Worm (Caenorhabditis elegans) whole organism, mixed stage, embryonic: ENCODE measurements around the gene T19D2.3.

Experiments
- bed-3 ChIP-seq: fragments of 200-800 bp; sonication (Bioruptor generic); optimal IDR thresholded peaks from 3 replicates; lab custom pipeline; 2018; ENCODE audit warnings: mild to moderate bottlenecking, missing genetic modification characterization, moderate library complexity, missing compliant biosample characterization
- blmp-1 ChIP-seq: fragments of 150-350 bp; optimal IDR thresholded peaks from 2 replicates; lab custom pipeline; 2014; ENCODE audit warnings: missing biosample characterization, missing genetic modification characterization
- ces-1 ChIP-seq: fragments of 150-350 bp; optimal IDR thresholded peaks from 2 replicates; lab custom pipeline; 2014; ENCODE audit warnings: missing biosample characterization, missing genetic modification reagents, missing genetic modification characterization
- cnd-1 ChIP-seq: fragments of 200-800 bp; sonication (Bioruptor generic); optimal IDR thresholded peaks from 2 replicates; lab custom pipeline; 2018; ENCODE audit warnings: mild to moderate bottlenecking, missing genetic modification characterization, missing compliant biosample characterization
- elt-1 ChIP-seq: sonication (generic microtip); optimal IDR thresholded peaks from 2 replicates; lab custom pipeline; 2017; ENCODE audit warnings: missing genetic modification characterization, mild to moderate bottlenecking, missing compliant biosample characterization, antibody characterized with exemption, moderate library complexity, borderline replicate concordance; ENCODE audit not compliant: insufficient read depth
- elt-3 ChIP-seq: fragments of 150-350 bp; optimal IDR thresholded peaks from 2 replicates; lab custom pipeline; 2014; ENCODE audit warnings: missing biosample characterization, missing genetic modification characterization
- flh-1 ChIP-seq: fragments of 200-800 bp; sonication (Bioruptor generic); optimal IDR thresholded peaks from 2 replicates; lab custom pipeline; 2018; ENCODE audit warnings: mild to moderate bottlenecking, missing genetic modification characterization, moderate library complexity, missing compliant biosample characterization
- ham-2 ChIP-seq: fragments of 200-800 bp; sonication (Bioruptor generic); optimal IDR thresholded peaks from 2 replicates; lab custom pipeline; 2018; ENCODE audit warnings: mild to moderate bottlenecking, missing genetic modification characterization, missing compliant biosample characterization
- hlh-1 ChIP-seq: fragments of 150-350 bp; optimal IDR thresholded peaks from 2 replicates; lab custom pipeline; 2014; ENCODE audit warnings: missing biosample characterization, missing genetic modification reagents, missing genetic modification characterization
- lin-13 ChIP-seq: fragments of 150-350 bp; optimal IDR thresholded peaks from 2 replicates; lab custom pipeline; 2014; ENCODE audit warnings: missing biosample characterization, missing genetic modification characterization
- lin-32 ChIP-seq: fragments of 200-800 bp; sonication (Bioruptor generic); optimal IDR thresholded peaks from 2 replicates; lab custom pipeline; 2018; ENCODE audit warnings: mild to moderate bottlenecking, missing genetic modification characterization, missing compliant biosample characterization
- lsy-2 ChIP-seq: fragments of 150-350 bp; optimal IDR thresholded peaks from 2 replicates; lab custom pipeline; 2014; ENCODE audit warnings: missing biosample characterization, missing genetic modification characterization
- mep-1 ChIP-seq: fragments of 150-350 bp; optimal IDR thresholded peaks from 2 replicates; lab custom pipeline; 2017; ENCODE audit warnings: missing biosample characterization, missing genetic modification reagents, missing genetic modification characterization, inconsistent platforms
- mls-2 ChIP-seq: sonication (generic microtip); optimal IDR thresholded peaks from 2 replicates; lab custom pipeline; 2016; ENCODE audit warnings: mild to moderate bottlenecking, missing genetic modification characterization, moderate library complexity, missing compliant biosample characterization
- nhr-12 ChIP-seq: fragments of 150-350 bp; optimal IDR thresholded peaks from 2 replicates; lab custom pipeline; 2014; ENCODE audit warnings: missing biosample characterization, missing genetic modification characterization
- nhr-2 ChIP-seq: fragments of 150-350 bp; optimal IDR thresholded peaks from 2 replicates; lab custom pipeline; 2014; ENCODE audit warnings: missing biosample characterization, missing genetic modification characterization
- nhr-237 ChIP-seq: fragments of 150-350 bp; optimal IDR thresholded peaks from 2 replicates; lab custom pipeline; 2014; ENCODE audit warnings: missing biosample characterization, missing genetic modification characterization
- nhr-28 ChIP-seq: fragments of 150-350 bp; optimal IDR thresholded peaks from 2 replicates; lab custom pipeline; 2014; ENCODE audit warnings: missing biosample characterization, missing genetic modification characterization
- nhr-76 ChIP-seq: sonication (generic microtip); optimal IDR thresholded peaks from 2 replicates; lab custom pipeline; 2017; ENCODE audit warnings: missing biosample characterization, missing genetic modification characterization
- pha-4 ChIP-seq: fragments of 150-350 bp; optimal IDR thresholded peaks from 2 replicates; lab custom pipeline; 2018; ENCODE audit warnings: missing biosample characterization, missing genetic modification reagents, missing genetic modification characterization
- sem-2 ChIP-seq: fragments of 200-800 bp; sonication (Bioruptor generic); optimal IDR thresholded peaks from 2 replicates; lab custom pipeline; 2018; ENCODE audit warnings: mild to moderate bottlenecking, missing genetic modification characterization, missing compliant biosample characterization
- snpc-4 ChIP-seq: fragments of 150-350 bp; optimal IDR thresholded peaks from 2 replicates; lab custom pipeline; 2014; ENCODE audit warnings: missing biosample characterization, missing genetic modification characterization
- sptf-1 ChIP-seq: sonication (generic microtip); optimal IDR thresholded peaks from 2 replicates; lab custom pipeline; 2017; ENCODE audit warnings: mild to moderate bottlenecking, missing genetic modification characterization, moderate library complexity, missing compliant biosample characterization
- tbx-8 ChIP-seq: fragments of 200-800 bp; sonication (Bioruptor generic); optimal IDR thresholded peaks from 2 replicates; lab custom pipeline; 2018; ENCODE audit warnings: mild to moderate bottlenecking, missing genetic modification characterization, moderate library complexity, missing compliant biosample characterization
- unc-120 ChIP-seq: sonication (generic microtip); optimal IDR thresholded peaks from 2 replicates; lab custom pipeline; 2017; ENCODE audit warnings: missing genetic modification characterization, missing compliant biosample characterization; ENCODE audit not compliant: poor library complexity, severe bottlenecking
- unc-62 ChIP-seq: fragments of 150-350 bp; optimal IDR thresholded peaks from 2 replicates; lab custom pipeline; 2014; ENCODE audit warnings: missing biosample characterization, missing genetic modification reagents, missing genetic modification characterization
- zip-8 ChIP-seq: fragments of 150-350 bp; optimal IDR thresholded peaks from 2 replicates; lab custom pipeline; 2014; ENCODE audit warnings: missing biosample characterization, missing genetic modification characterization
- ztf-11 ChIP-seq: fragments of 150-350 bp; optimal IDR thresholded peaks from 2 replicates; lab custom pipeline; 2014; ENCODE audit warnings: missing biosample characterization, missing genetic modification characterization

T19D2.3 gene

DNA sequence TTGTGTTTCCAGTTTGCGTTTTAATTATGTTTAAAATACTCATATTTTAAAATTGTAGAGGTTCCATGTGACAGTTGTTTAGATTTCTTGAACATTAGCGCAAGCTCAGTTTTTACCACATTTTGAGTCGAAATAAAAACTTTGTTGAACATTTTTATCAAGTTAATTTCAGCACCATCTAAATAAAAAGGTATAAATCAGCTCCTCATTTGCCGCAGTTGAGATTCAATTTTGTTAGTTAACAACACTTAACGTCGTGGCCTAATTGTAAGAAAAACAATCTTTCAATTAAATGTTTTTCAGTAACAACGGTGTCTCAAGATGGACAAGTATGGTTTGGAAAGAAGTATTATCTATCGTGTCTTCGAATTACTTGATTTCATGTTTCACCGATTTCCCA, 18.3 kb upstream of the T19D2.3 start:
- TF ChIP-seq sptf-1: no peak
- TF ChIP-seq nhr-76 (tag; lab: Kevin White, UChicago): no peak
- no peak for TF ChIP-seq zip-8
- TF ChIP-seq unc-62 (GFP tag; lab: Kevin White, UChicago): no peak
- TF ChIP-seq lsy-2 (tag; lab: Kevin White, UChicago): no peak

DNA sequence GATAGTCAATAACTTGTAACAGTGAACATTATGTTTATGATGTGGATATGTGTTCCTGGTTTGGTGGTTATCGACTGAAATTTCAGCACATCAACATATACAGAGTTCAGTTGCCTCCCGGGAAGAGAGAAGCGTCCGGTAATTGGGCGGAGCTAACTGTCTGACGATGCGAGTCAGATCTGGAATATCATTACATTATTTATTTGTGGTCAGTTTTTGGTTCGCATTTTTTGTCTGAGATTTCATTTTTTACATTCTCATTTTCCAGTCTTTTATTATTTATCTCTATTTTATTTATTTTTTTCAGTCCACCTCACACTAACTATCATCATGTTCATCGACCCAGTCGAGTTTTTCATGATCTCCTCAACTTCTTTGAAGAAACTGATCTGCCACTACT, 13.3 kb upstream of the T19D2.3 start, which contains the start of gene T22B2.1:
Gene T22B2.1 (plus strand): TSS at position 301 of the 400 bp plus-strand sequence.
- TF ChIP-seq lin-32 (GFP tag; lab: Kevin White, UChicago): no peak
- TF ChIP-seq nhr-28 (tag; lab: Kevin White, UChicago): no peak
- TF ChIP-seq mls-2 (tag; lab: Kevin White, UChicago): no peak
- no peak for TF ChIP-seq pha-4
- no peak for TF ChIP-seq nhr-12 (tag; lab: Kevin White, UChicago)
- TF ChIP-seq flh-1 (GFP tag; lab: Kevin White, UChicago): no peak
- TF ChIP-seq ces-1 (GFP tag; lab: Kevin White, UChicago): no peak
- TF ChIP-seq ztf-11 (tag; lab: Kevin White, UChicago): no peak
- no peak for TF ChIP-seq blmp-1 (tag; lab: Kevin White, UChicago)
- no peak for TF ChIP-seq nhr-2
- no peak for TF ChIP-seq lin-13 (tag; lab: Kevin White, UChicago)

DNA sequence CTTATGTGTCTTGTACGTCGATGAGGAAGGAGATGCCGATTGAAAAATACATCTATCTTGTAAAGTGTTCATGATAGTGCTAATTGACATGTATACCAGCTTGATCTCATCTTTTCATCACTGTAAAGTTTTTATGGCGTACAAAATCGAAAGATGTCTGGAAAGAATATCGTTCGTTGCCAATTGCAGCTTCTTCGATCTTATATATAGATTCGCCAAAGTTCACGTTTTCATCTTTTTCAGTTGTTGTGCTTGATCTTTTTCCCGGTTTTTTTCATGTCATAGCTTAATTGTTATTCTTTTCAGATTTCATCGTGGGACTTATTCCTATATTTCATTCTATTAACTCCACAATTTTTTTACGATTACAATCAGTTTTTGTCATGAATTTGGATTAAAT, 7.7 kb upstream of the T19D2.3 start, which contains the start of gene adt-3:
Gene adt-3 (plus strand): TSS at position 301 of the 400 bp plus-strand sequence.
- TF ChIP-seq nhr-28 (tag; lab: Kevin White, UChicago) (no peak), elt-1 (tag; lab: Kevin White, UChicago) (no peak), pha-4 (no peak), ces-1 (GFP tag; lab: Kevin White, UChicago) (no peak), hlh-1 (tag; lab: Kevin White, UChicago) (no peak), lsy-2 (tag; lab: Kevin White, UChicago) (no peak), flh-1 (GFP tag; lab: Kevin White, UChicago) (no peak), mep-1 (tag; lab: Kevin White, UChicago) (no peak)

DNA sequence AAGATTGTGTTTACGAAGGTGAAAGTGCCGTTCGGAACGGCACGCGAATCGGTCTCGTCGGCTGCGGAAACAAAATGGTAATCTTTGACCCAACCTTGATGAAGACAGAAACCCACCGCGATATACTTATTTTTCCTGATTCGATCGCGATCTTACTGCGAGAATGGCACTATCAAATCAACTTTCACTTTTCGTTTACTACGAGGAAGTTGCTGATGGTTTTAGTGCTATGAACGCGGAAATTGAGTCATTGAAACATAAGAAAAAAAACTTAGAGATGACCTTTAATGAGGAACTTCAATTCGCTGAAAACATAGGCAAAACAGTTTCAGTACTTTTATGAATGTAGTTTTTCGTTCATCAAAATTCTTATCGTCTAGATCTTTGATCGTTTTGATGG, 6.4 kb upstream of the T19D2.3 start:
- TF ChIP-seq ztf-11 (tag; lab: Kevin White, UChicago): no peak
- no peak for TF ChIP-seq mep-1 (tag; lab: Kevin White, UChicago)
- TF ChIP-seq flh-1 (GFP tag; lab: Kevin White, UChicago): no peak
- no peak for TF ChIP-seq nhr-12 (tag; lab: Kevin White, UChicago)
- TF ChIP-seq tbx-8 (GFP tag; lab: Kevin White, UChicago): no peak
- TF ChIP-seq blmp-1 (tag; lab: Kevin White, UChicago): no peak
- no peak for TF ChIP-seq unc-120 (tag; lab: Kevin White, UChicago)
- no peak for TF ChIP-seq nhr-76 (tag; lab: Kevin White, UChicago)
- TF ChIP-seq unc-62 (GFP tag; lab: Kevin White, UChicago): no peak
- TF ChIP-seq ham-2 (GFP tag; lab: Kevin White, UChicago): no peak
- no peak for TF ChIP-seq sem-2 (GFP tag; lab: Kevin White, UChicago)
- TF ChIP-seq ces-1 (GFP tag; lab: Kevin White, UChicago): no peak
- no peak for TF ChIP-seq hlh-1 (tag; lab: Kevin White, UChicago)
- no peak for TF ChIP-seq snpc-4 (tag; lab: Kevin White, UChicago)
- no peak for TF ChIP-seq elt-3 (tag; lab: Kevin White, UChicago)
- TF ChIP-seq elt-1 (tag; lab: Kevin White, UChicago): no peak
- no peak for TF ChIP-seq nhr-237
- no peak for TF ChIP-seq nhr-2
- no peak for TF ChIP-seq cnd-1 (tag; lab: Kevin White, UChicago)
- no peak for TF ChIP-seq bed-3 (GFP tag; lab: Kevin White, UChicago)
- TF ChIP-seq, all 35 proteins: peak for 0

DNA sequence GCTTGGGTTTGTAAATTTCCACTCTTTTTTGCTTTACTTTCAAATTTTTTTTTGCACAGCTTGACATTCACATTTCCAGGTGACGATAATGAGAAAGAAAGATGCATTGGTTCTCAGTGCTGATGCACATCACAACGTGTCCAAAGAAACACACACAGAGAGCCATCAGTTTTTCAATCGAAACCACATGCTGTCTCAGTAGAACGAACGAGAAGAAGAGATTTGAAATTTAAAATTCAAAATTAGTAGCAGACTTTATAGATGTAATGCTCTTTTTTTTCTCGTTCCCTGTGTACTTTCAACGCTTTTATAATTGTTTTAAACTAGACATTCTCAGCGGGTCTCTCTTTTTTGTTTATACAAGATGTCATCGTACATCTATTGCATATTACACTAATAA, 1.6 kb upstream of the T19D2.3 start:
- TF ChIP-seq unc-120 (tag; lab: Kevin White, UChicago): no peak

DNA sequence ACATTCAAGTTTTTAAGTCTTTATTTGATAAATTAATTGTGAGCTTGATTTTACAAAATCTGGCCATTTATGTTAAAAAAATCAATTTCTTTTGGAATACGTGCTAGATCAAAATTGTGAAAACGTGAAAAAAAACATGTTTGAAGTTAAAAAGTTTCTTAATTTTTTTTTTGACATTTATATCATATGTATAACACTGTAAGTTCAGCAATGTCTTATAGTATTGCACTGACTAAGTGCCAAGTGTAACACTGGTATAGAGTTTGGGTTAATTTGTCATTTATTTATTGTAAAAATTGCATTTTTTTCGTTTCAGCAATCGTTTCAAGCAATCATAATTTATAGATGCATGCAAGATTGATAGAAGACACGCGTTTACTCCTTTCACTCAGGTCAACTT, 1.2 kb upstream of the T19D2.3 start:
- TF ChIP-seq nhr-2: no peak
